Worm (Caenorhabditis elegans): ENCODE measurements around the gene papl-1.

Gene papl-1

ce11 chrV:12780248-12780647 is 20.7 kb upstream of the papl-1 start (continued):
- TF ChIP-seq tag-97 (GFP tag; IDR thresholded peaks at IDR 0.05) (no peak), tra-1 (GFP tag; IDR thresholded peaks at IDR 0.05) (peak; percentile 84), attf-4 (tag; optimal IDR thresholded peaks at IDR 0.05) (no peak), mxl-3 (GFP tag; optimal IDR thresholded peaks at IDR 0.05) (peak; percentile 70), zfp-2 (tag; optimal IDR thresholded peaks at IDR 0.05) (peak; percentile 28), ama-1 (optimal IDR thresholded peaks at IDR 0.05) (no peak), nhr-11 (tag; optimal IDR thresholded peaks at IDR 0.05) (no peak), nhr-111 (GFP tag; optimal IDR thresholded peaks at IDR 0.05) (peak; percentile 84), ceh-20 (GFP tag; IDR thresholded peaks at IDR 0.05) (0 out of 2 replicates have a peak, but pooled peaks have one; percentile 47), ces-1 (GFP tag; optimal IDR thresholded peaks at IDR 0.05) (no peak), ctbp-1 (GFP tag; IDR thresholded peaks at IDR 0.05) (peak; percentile 88), pqm-1 (tag; optimal IDR thresholded peaks at IDR 0.05) (no peak), ceh-82 (tag; optimal IDR thresholded peaks at IDR 0.05) (no peak), arid-1 (GFP tag; conservative IDR thresholded peaks at IDR 0.05) (peak; percentile 91), dmd-9 (GFP tag; IDR thresholded peaks at IDR 0.05) (peak; percentile 78), daf-16 (GFP tag; optimal IDR thresholded peaks at IDR 0.05) (peak; percentile 22 to 62), daf-16 (tag; optimal IDR thresholded peaks at IDR 0.05) (no peak), madf-9 (GFP tag; conservative IDR thresholded peaks at IDR 0.05) (peak; percentile 88), hif-1 (tag; optimal IDR thresholded peaks at IDR 0.05) (peak in 1 of 2 experiments; percentile 43), Y48G9A.11 (GFP tag; IDR thresholded peaks at IDR 0.05) (peak; percentile 85), lin-39 (tag; optimal IDR thresholded peaks at IDR 0.05) (no peak), Y105C5A.15 (GFP tag; IDR thresholded peaks at IDR 0.05) (peak; percentile 92), R02D3.7 (tag; optimal IDR thresholded peaks at IDR 0.05) (no peak), cey-2 (tag; optimal IDR thresholded peaks at IDR 0.05; ENCODE audit: borderline replicate concordance, insufficient read depth) (no peak), nhr-25 (tag; optimal IDR thresholded peaks at IDR 0.05; ENCODE audit: borderline replicate concordance, insufficient read depth) (no peak), F49E8.2 (tag; optimal IDR thresholded peaks at IDR 0.05; ENCODE audit: borderline replicate concordance) (no peak), nhr-6 (tag; optimal IDR thresholded peaks at IDR 0.05) (peak; percentile 73), lim-7 (GFP tag; IDR thresholded peaks at IDR 0.05) (peak; percentile 97), dve-1 (tag; optimal IDR thresholded peaks at IDR 0.05; ENCODE audit: insufficient read depth) (no peak), spr-1 (tag; optimal IDR thresholded peaks at IDR 0.05) (peak; percentile 31), ZK546.5 (tag; optimal IDR thresholded peaks at IDR 0.05) (no peak), dpl-1 (GFP tag; optimal IDR thresholded peaks at IDR 0.05) (peak; percentile 18), php-3 (GFP tag; IDR thresholded peaks at IDR 0.05) (peak; percentile 55; the same call in 1 of the 2 replicates), mes-2 (tag; optimal IDR thresholded peaks at IDR 0.05; ENCODE audit: poor library complexity, severe bottlenecking) (no peak), lin-1 (GFP tag; IDR thresholded peaks at IDR 0.05) (peak; percentile 86), F44E2.7 (GFP tag; IDR thresholded peaks at IDR 0.05) (peak; percentile 90; the same call in 1 of the 2 replicates), fkh-10 (GFP tag; optimal IDR thresholded peaks at IDR 0.05) (no peak), jun-1 (tag; optimal IDR thresholded peaks at IDR 0.05) (no peak), nhr-48 (tag; optimal IDR thresholded peaks at IDR 0.05) (peak; percentile 0), daf-19 (GFP tag; conservative IDR thresholded peaks at IDR 0.05) (peak; percentile 77), fos-1 (tag; optimal IDR thresholded peaks at IDR 0.05) (no peak), pha-4 (GFP tag; IDR thresholded peaks at IDR 0.05) (peak; percentile 86), pha-4 (tag; optimal IDR thresholded peaks at IDR 0.05) (no peak), D1046.2 (GFP tag; IDR thresholded peaks at IDR 0.05) (peak; percentile 87), zfp-3 (GFP tag; conservative IDR thresholded peaks at IDR 0.05) (peak; percentile 67), aly-2 (tag; optimal IDR thresholded peaks at IDR 0.05) (no peak), F10B5.3 (tag; optimal IDR thresholded peaks at IDR 0.05) (peak; percentile 45), ZK337.2 (GFP tag; IDR thresholded peaks at IDR 0.05) (no peak), zip-2 (tag; optimal IDR thresholded peaks at IDR 0.05) (no peak), hlh-11 (tag; optimal IDR thresholded peaks at IDR 0.05) (peak; percentile 56), nhr-41 (GFP tag; IDR thresholded peaks at IDR 0.05) (no peak; the same call in 1 of the 2 replicates)
